Fruit fly (Drosophila melanogaster): Measurements from ENCODE around the gene Acbp1.
A peak's percentile ranks its signal among the peaks of the same experiment; 100 is the strongest.

The Acbp1 gene

DNA sequence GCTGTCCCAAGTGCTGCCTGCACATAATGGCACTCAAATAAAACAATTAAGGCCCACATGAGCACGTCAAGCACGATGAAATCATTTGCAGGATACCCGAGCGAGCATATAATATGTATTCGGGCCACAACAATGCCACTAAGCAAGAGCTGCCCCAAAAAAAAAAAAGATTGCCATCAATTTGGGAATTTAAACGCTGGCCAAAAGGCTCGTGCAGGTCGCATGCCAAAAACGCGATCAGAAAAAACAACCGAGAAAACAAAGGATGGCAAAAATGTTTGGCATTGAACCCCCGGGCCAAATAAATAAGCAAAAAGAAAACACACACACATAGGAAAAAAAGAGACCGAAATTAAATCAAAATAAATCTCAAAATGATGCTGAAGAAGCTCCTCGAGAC, 19.5 kb downstream of the Acbp1 start:
- no peak for TF ChIP-seq CG17801 (GFP tag; optimal IDR thresholded peaks at IDR 0.05; ENCODE audit: partially characterized antibody)

DNA sequence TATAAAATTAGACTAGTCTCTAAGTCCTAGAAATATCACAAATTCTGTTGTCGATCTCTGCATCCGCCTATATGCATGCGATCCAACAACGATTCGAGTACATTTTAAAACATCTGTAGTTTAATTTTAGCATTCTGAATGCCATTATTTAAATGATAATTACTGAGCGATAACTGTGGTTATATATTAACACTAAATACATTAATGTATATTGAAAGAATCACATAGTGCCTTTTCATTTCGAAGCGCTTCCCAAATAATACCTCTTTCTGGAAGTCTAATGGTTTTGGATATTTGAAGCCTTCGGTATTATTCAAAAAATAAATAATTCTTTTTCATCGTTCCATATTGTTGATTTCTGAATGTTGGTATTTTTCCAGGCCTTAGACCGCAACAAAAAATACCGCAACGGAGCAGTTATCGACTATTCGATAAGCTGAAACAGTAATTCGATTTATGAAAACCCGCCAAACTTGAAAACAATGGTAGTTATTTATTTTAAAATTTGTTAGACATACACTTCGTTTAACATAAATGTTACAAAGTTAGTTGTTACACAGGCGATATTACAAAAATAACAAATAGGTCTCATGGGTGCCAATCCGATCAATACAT, 28.4 kb downstream of the Acbp1 start:
- no peak for TF ChIP-seq CG17801 (GFP tag; optimal IDR thresholded peaks at IDR 0.05; ENCODE audit: partially characterized antibody)

DNA sequence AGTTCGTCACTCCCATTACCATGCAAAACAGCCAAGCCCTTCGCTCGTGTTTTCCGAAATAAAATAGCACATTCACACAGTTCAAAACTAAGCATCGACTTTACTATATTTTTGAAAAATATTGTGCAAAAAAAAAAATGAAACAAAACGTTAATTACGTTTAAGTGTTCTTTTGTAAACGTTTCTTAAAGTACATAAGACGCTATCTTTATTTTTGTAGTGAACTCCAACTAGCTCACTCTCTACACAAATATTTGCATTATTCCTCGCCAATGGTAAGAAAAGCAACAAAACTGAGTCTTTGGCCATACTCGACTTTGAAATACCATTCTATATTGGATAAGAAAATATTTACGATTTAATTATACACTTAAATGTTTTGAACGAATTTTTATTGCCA, 31.5 kb downstream of the Acbp1 start:
- no peak for TF ChIP-seq CG17801 (GFP tag; optimal IDR thresholded peaks at IDR 0.05; ENCODE audit: partially characterized antibody)

DNA sequence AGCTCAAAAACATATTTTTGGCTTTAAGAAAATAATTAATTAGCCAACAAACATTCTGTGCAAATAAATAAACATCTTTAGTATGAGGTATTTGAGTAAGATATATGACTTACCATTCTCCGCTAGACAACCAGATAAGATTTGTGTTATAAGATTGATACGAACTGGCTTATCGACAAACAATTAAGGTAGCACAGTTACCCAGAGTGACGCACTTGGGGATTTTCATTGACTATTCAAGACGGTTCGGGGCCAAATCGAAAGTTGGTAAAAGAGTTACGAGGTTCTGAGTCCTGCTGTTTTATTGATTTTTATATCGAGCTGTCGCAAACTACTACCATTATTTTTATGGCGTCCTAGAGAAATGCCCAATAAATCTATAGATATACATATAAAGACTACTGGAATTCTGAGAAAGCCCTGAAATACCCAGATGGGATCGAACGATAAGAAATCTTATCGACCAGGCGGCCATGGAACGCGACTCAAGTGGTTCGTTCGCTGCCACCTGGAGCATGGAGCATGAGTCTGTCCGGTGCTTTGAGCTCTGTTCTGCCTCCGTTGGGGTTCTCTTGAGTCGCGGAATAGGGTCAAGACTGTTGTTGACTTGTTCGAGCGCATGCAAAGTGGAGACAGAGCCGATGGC, 32.1 kb downstream of the Acbp1 start:
- TF ChIP-seq CG17801 (GFP tag; optimal IDR thresholded peaks at IDR 0.05; ENCODE audit: partially characterized antibody), result no peak

DNA sequence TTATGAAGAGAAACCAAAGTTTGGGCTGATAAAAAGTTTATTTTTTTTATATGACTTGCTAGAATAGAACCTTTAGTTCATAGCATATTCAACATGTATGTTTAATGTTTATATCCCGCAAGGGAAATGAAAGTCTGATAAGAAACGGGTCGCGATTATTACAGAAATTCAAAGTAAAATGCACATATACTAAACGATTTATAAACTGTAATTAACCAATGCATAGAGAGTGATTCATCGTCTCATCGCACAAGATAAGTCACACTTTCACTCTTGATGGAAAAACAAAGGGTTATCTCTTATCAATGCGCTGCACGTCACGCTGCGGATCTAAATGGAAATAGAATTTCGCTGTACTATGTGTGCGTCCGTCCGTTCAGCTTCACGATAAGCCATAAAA, 33.3 kb downstream of the Acbp1 start:
- no peak for TF ChIP-seq CG17801 (GFP tag; optimal IDR thresholded peaks at IDR 0.05; ENCODE audit: partially characterized antibody)

DNA sequence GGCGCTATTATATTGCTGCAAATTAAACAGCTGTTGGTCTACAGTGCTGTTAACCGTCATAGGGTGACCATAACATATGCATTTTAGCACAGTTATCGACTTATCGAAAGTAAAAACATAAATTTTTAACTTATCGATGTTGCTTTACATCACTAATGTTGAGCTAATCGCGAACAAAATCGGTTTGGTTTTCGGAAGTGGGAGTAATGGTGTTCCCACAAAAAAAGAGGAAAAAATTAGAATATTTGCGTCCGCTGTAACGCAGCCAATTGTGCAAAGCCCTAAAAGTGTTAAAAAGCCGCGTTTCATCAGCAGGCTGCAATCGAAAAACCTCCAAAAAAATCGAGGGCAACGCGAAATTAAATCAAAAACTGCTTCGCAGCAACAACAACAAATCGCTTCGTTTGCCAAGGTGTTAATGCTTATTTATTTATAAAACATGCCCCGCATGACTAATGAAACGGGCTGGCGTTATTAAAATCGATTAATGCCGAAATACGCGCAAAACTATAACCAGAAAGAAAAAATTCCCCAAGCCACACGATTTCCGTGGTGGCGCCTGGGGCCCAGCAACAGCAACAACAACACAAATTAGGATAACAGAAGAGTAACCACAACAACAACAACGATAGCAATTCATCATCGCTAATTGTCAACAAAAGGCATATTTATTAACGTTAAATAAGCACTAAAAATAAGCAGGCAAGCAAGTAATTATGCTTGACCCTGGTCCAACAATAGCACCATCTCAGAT, 35.2 kb downstream of the Acbp1 start, which contains the start of the genes CG12375 and CG8668:
TSS of gene CG12375 (minus strand) at position 42 of the 754 bp plus-strand sequence.
TSS of gene CG8668 (plus strand) at position 153 of the 754 bp plus-strand sequence.
- peak; percentile 71 for TF ChIP-seq CG17801 (GFP tag; optimal IDR thresholded peaks at IDR 0.05; ENCODE audit: partially characterized antibody)

DNA sequence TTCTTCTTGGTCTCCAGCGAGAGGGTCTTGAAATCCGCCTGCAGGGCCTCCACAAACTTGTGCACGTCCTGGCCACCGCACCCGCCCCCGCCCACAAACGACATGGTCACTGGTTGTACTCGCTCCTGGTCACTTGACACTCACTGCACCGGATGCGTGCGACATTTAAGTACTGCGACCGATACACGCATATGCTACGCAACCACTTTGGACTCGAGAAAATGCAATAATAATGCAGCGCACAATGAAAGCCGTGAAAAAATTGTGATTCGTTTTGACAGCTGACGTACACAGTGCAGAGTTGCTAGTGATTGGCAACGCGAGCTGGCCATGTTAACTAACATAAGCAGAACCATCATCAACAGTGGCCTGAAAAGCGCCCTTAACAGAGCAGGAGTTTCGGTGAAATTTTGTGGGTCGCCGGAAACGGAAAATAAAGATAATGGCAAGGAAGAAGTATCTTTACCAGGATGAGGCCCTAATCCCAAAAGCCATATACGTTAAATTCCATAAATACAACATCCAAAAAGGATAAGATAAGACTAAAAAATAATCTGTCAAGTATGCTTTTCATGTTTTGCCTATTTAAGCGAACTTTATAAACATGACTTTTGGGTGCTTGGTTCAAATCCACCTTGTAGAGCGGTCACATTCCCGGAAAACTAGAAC, 38.4 kb downstream of the Acbp1 start, which contains the start of the genes mon2 and CG8673:
TSS of gene mon2 (minus strand) at position 300 of the 669 bp plus-strand sequence.
TSS of gene CG8673 (plus strand) at position 619 of the 669 bp plus-strand sequence.
- TF ChIP-seq CG17801 (GFP tag; optimal IDR thresholded peaks at IDR 0.05; ENCODE audit: partially characterized antibody), result peak; percentile 14

DNA sequence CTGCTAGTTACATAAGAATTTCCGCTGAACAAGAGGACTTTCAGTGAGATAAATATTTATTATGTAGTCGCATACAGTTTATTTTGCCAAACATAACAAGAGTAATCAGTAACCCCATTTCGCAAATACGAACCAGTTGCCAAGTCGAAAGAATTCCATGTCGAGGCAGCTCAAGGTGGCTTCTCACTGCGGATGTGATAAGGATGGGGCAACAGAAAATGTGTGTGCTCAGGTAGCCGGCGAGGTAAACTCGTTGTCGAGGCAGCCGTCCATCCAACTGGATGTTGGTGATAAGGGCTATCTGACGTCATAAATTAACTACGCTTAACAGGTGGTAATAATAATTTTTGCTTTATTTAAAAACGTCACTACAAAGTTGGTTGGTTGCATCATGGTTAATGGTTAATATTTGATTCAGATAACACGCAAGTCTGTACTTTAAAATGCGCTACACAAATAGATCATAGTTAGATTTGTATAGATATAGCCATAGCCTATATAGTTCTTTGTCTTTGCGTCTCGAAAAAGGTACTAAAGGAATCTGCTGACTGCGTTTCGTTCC, 45.5 kb downstream of the Acbp1 start:
- no peak for TF ChIP-seq CG17801 (GFP tag; optimal IDR thresholded peaks at IDR 0.05; ENCODE audit: partially characterized antibody)

Data from ovary, adult (tissue).